Fruit fly (Drosophila melanogaster): ENCODE measurements around the gene CG42654.

The CG42654 gene

dm6 chr3L:19939024-19939423 lies 15.3 kb downstream of the CG42654 start, which contains the start of gene Ac76E (continued):
- TF ChIP-seq Blimp-1 (GFP tag; optimal IDR thresholded peaks at IDR 0.05) (no peak), Fer2 (tag; optimal IDR thresholded peaks at IDR 0.05) (no peak), sna (GFP tag; IDR thresholded peaks at IDR 0.05; ENCODE audit: partially characterized antibody) (0 out of 2 replicates have a peak, but pooled peaks have one; percentile 23), Dek (tag; optimal IDR thresholded peaks at IDR 0.05) (no peak), tin (GFP tag; optimal IDR thresholded peaks at IDR 0.05) (no peak), CoRest (tag; optimal IDR thresholded peaks at IDR 0.05) (no peak), Ptx1 (GFP tag; IDR thresholded peaks at IDR 0.05) (no peak), ham (GFP tag; IDR thresholded peaks at IDR 0.05) (no peak), CG12942 (GFP tag; optimal IDR thresholded peaks at IDR 0.05) (no peak), CG2129 (GFP tag; IDR thresholded peaks at IDR 0.05; ENCODE audit: partially characterized antibody) (no peak), Tbp (GFP tag; optimal IDR thresholded peaks at IDR 0.05) (no peak), en (GFP tag; optimal IDR thresholded peaks at IDR 0.05) (no peak), oc (tag; optimal IDR thresholded peaks at IDR 0.05) (no peak), CG1832 (GFP tag; optimal IDR thresholded peaks at IDR 0.05) (no peak), zen2 (GFP tag; IDR thresholded peaks at IDR 0.05; ENCODE audit: partially characterized antibody) (no peak), D19B (GFP tag; optimal IDR thresholded peaks at IDR 0.05) (no peak), hth (optimal IDR thresholded peaks at IDR 0.05) (no peak), CG5953 (GFP tag; IDR thresholded peaks at IDR 0.05) (no peak), Dref (GFP tag; IDR thresholded peaks at IDR 0.05) (no peak), CG12104 (GFP tag; optimal IDR thresholded peaks at IDR 0.05) (no peak), Opbp (GFP tag; IDR thresholded peaks at IDR 0.05; ENCODE audit: partially characterized antibody) (no peak), Dad (GFP tag; optimal IDR thresholded peaks at IDR 0.05) (no peak), CG6175 (GFP tag; IDR thresholded peaks at IDR 0.05) (no peak), tap (tag; optimal IDR thresholded peaks at IDR 0.05) (no peak), Sin3A (optimal IDR thresholded peaks at IDR 0.05) (no peak), Abd-B (GFP tag; optimal IDR thresholded peaks at IDR 0.05) (no peak), CG8388 (GFP tag; optimal IDR thresholded peaks at IDR 0.05) (no peak), nerfin-1 (tag; optimal IDR thresholded peaks at IDR 0.05) (no peak), CrebB (tag; optimal IDR thresholded peaks at IDR 0.05) (peak; percentile 15), shn (GFP tag; optimal IDR thresholded peaks at IDR 0.05) (no peak), CG7357 (GFP tag; IDR thresholded peaks at IDR 0.05) (no peak), onecut (GFP tag; IDR thresholded peaks at IDR 0.05) (no peak; the same call in 1 of the 2 replicates), cato (GFP tag; optimal IDR thresholded peaks at IDR 0.05; ENCODE audit: borderline replicate concordance) (no peak), CG15601 (tag; optimal IDR thresholded peaks at IDR 0.05) (no peak)

- no peak for TF ChIP-seq zfh2 (GFP tag; optimal IDR thresholded peaks at IDR 0.05)
- TF ChIP-seq Blimp-1 (GFP tag; optimal IDR thresholded peaks at IDR 0.05): no peak
- TF ChIP-seq CG15073 (GFP tag; optimal IDR thresholded peaks at IDR 0.05): no peak
- TF ChIP-seq TFAM (GFP tag; optimal IDR thresholded peaks at IDR 0.05): no peak
- no peak for TF ChIP-seq sisA (GFP tag; IDR thresholded peaks at IDR 0.05)
- no peak for TF ChIP-seq CG1832 (GFP tag; optimal IDR thresholded peaks at IDR 0.05)
- TF ChIP-seq scrt (GFP tag; optimal IDR thresholded peaks at IDR 0.05): peak; percentile 69
- TF ChIP-seq pzg (GFP tag; optimal IDR thresholded peaks at IDR 0.05): no peak
- TF ChIP-seq tap (tag; optimal IDR thresholded peaks at IDR 0.05): no peak
- TF ChIP-seq kah (GFP tag; optimal IDR thresholded peaks at IDR 0.05): peak; percentile 29
- peak; percentile 76 for TF ChIP-seq Fer1 (GFP tag; optimal IDR thresholded peaks at IDR 0.05)
- no peak for TF ChIP-seq Lpt (GFP tag; optimal IDR thresholded peaks at IDR 0.05)
- no peak for TF ChIP-seq tin (GFP tag; optimal IDR thresholded peaks at IDR 0.05)
- TF ChIP-seq prd (optimal IDR thresholded peaks at IDR 0.05): no peak
- TF ChIP-seq prd (GFP tag; IDR thresholded peaks at IDR 0.05): no peak
- peak; percentile 51 for TF ChIP-seq CG12219 (GFP tag; optimal IDR thresholded peaks at IDR 0.05)
- TF ChIP-seq Taf1 (GFP tag; IDR thresholded peaks at IDR 0.05): no peak
- TF ChIP-seq eve (GFP tag; optimal IDR thresholded peaks at IDR 0.05): no peak
- TF ChIP-seq CG6654 (GFP tag; optimal IDR thresholded peaks at IDR 0.05): no peak
- no peak for TF ChIP-seq CG10321 (GFP tag; IDR thresholded peaks at IDR 0.05)
- TF ChIP-seq fd3F (GFP tag; optimal IDR thresholded peaks at IDR 0.05): peak; percentile 5
- peak; percentile 17 for TF ChIP-seq Sox100B (GFP tag; optimal IDR thresholded peaks at IDR 0.05)
- TF ChIP-seq CG7987 (GFP tag; optimal IDR thresholded peaks at IDR 0.05): peak; percentile 39
Observed at dm6 chr3L:19932917-19933316, 21.4 kb downstream of the CG42654 start.

Measured in whole organism, embryonic.